Worm (Caenorhabditis elegans) whole organism, early embryonic: ENCODE results near the gene fbxa-10.
A peak's percentile ranks its signal among the peaks of the same experiment; 100 is the strongest.

ENCODE experiments used
- B0310.2 ChIP-seq: sonication (generic microtip); optimal IDR thresholded peaks from 2 replicates; lab custom pipeline; 2016; ENCODE audit warnings: mild to moderate bottlenecking, missing genetic modification characterization, missing compliant biosample characterization
- F13C5.2 ChIP-seq: sonication (generic microtip); optimal IDR thresholded peaks from 2 replicates; lab custom pipeline; 2017; ENCODE audit warnings: mild to moderate bottlenecking, missing genetic modification characterization, inconsistent platforms, missing compliant biosample characterization
- aly-1 ChIP-seq: sonication (generic microtip); optimal IDR thresholded peaks from 2 replicates; lab custom pipeline; 2016; ENCODE audit warnings: missing genetic modification characterization, missing compliant biosample characterization
- ama-1 ChIP-seq: fragments of 150-350 bp; optimal IDR thresholded peaks from 2 replicates; lab custom pipeline; 2014
- ceh-13 ChIP-seq: fragments of 200-800 bp; sonication (Bioruptor generic); optimal IDR thresholded peaks from 2 replicates; lab custom pipeline; 2018; ENCODE audit warnings: mild to moderate bottlenecking, missing genetic modification characterization, missing compliant biosample characterization
- ceh-36 ChIP-seq: sonication (generic microtip); optimal IDR thresholded peaks from 2 replicates; lab custom pipeline; 2016; ENCODE audit warnings: missing genetic modification characterization, inconsistent platforms, missing compliant biosample characterization
- ets-7 ChIP-seq: sonication (generic microtip); optimal IDR thresholded peaks from 2 replicates; lab custom pipeline; 2016; ENCODE audit warnings: missing genotype, missing genetic modification characterization, missing compliant biosample characterization
- flt-1 ChIP-seq: fragments of 200-800 bp; sonication (Bioruptor generic); IDR thresholded peaks from 2 replicates; pipeline ENCODE4 v1.3.6; 2022; ENCODE audit warnings: missing genetic modification characterization, missing compliant biosample characterization
- hmbx-1 ChIP-seq: sonication (generic microtip); optimal IDR thresholded peaks from 2 replicates; lab custom pipeline; 2016; ENCODE audit warnings: mild to moderate bottlenecking, missing genetic modification characterization, missing compliant biosample characterization
- hmg-4 ChIP-seq: fragments of 200-800 bp; sonication (Bioruptor generic); optimal IDR thresholded peaks from 2 replicates; lab custom pipeline; 2018; ENCODE audit warnings: mild to moderate bottlenecking, missing genetic modification characterization, missing compliant biosample characterization
- hnd-1 ChIP-seq: sonication (generic microtip); optimal IDR thresholded peaks from 2 replicates; lab custom pipeline; 2016; ENCODE audit warnings: missing genetic modification characterization, missing compliant biosample characterization
- pes-1 ChIP-seq: fragments of 200-800 bp; sonication (Bioruptor generic); IDR thresholded peaks from 2 replicates; pipeline ENCODE4 v1.3.6; 2022; ENCODE audit warnings: missing genetic modification reagents, missing genetic modification characterization, missing compliant biosample characterization
- scrt-1 ChIP-seq: fragments of 200-800 bp; sonication (Bioruptor generic); IDR thresholded peaks from 2 replicates; pipeline ENCODE4 v1.3.6; 2022; ENCODE audit warnings: missing genetic modification characterization, missing compliant biosample characterization
- sea-1 ChIP-seq: fragments of 200-800 bp; sonication (Bioruptor generic); conservative IDR thresholded peaks from 2 replicates; pipeline ENCODE4 v1.3.6; 2022; ENCODE audit warnings: missing genetic modification characterization, missing compliant biosample characterization
- tbx-11 ChIP-seq: fragments of 200-800 bp; sonication (Bioruptor generic); IDR thresholded peaks from 2 replicates; pipeline ENCODE4 v1.3.6; 2022; ENCODE audit warnings: missing genetic modification characterization, missing compliant biosample characterization
- tbx-37 ChIP-seq: fragments of 200-800 bp; sonication (Bioruptor generic); conservative IDR thresholded peaks from 2 replicates; pipeline ENCODE4 v1.3.6; 2022; ENCODE audit warnings: missing genetic modification reagents, missing genetic modification characterization, missing compliant biosample characterization
- tra-4 ChIP-seq: sonication (generic microtip); optimal IDR thresholded peaks from 2 replicates; lab custom pipeline; 2017; ENCODE audit warnings: missing genetic modification characterization, missing compliant biosample characterization

The fbxa-10 gene

ce11 chrIII:931405-931804, 20.8 kb upstream of the fbxa-10 start:
- TF ChIP-seq tra-4 (tag; lab: Kevin White, UChicago) (peak; percentile 32), F13C5.2 (tag; lab: Kevin White, UChicago) (peak; percentile 81), hnd-1 (tag; lab: Kevin White, UChicago) (peak; percentile 94), aly-1 (tag; lab: Kevin White, UChicago) (peak; percentile 84), ets-7 (tag; lab: Kevin White, UChicago) (peak; percentile 94), B0310.2 (tag; lab: Kevin White, UChicago) (peak; percentile 9), hmbx-1 (tag; lab: Kevin White, UChicago) (peak; percentile 90), ceh-36 (peak; percentile 85)

ce11 chrIII:936037-936507, 16.1 kb upstream of the fbxa-10 start, which contains the start of gene fbxa-55:
Gene fbxa-55, minus strand, starts transcription at chrIII:936087.
- TF ChIP-seq ceh-36 (no peak), ama-1 (lab: Kevin White, UChicago) (no peak), flt-1 (GFP tag; lab: Robert Waterston, UW) (no peak), tbx-37 (GFP tag; lab: Robert Waterston, UW) (no peak), hmg-4 (GFP tag; lab: Kevin White, UChicago) (no peak), pes-1 (GFP tag; lab: Robert Waterston, UW) (no peak), tra-4 (tag; lab: Kevin White, UChicago) (no peak), hnd-1 (tag; lab: Kevin White, UChicago) (no peak), ets-7 (tag; lab: Kevin White, UChicago) (no peak)

ce11 chrIII:937961-938360, 14.2 kb upstream of the fbxa-10 start, which contains the start of gene fbxa-56:
Gene fbxa-56, minus strand, starts transcription at chrIII:938061.
- TF ChIP-seq ceh-36 (no peak), B0310.2 (tag; lab: Kevin White, UChicago) (no peak), hmg-4 (GFP tag; lab: Kevin White, UChicago) (no peak), hnd-1 (tag; lab: Kevin White, UChicago) (no peak), tra-4 (tag; lab: Kevin White, UChicago) (no peak), ets-7 (tag; lab: Kevin White, UChicago) (no peak), hmbx-1 (tag; lab: Kevin White, UChicago) (no peak)

ce11 chrIII:938569-938968, 13.6 kb upstream of the fbxa-10 start, which contains the start of gene fbxa-22:
Gene fbxa-22, plus strand, starts transcription at chrIII:938869.
- TF ChIP-seq F13C5.2 (tag; lab: Kevin White, UChicago) (no peak), hnd-1 (tag; lab: Kevin White, UChicago) (no peak), sea-1 (GFP tag; lab: Robert Waterston, UW) (no peak), hmg-4 (GFP tag; lab: Kevin White, UChicago) (no peak), scrt-1 (GFP tag; lab: Robert Waterston, UW) (no peak), pes-1 (GFP tag; lab: Robert Waterston, UW) (no peak), B0310.2 (tag; lab: Kevin White, UChicago) (no peak), ama-1 (lab: Kevin White, UChicago) (no peak), ceh-13 (GFP tag; lab: Kevin White, UChicago) (no peak), aly-1 (tag; lab: Kevin White, UChicago) (no peak)

- TF ChIP-seq flt-1 (GFP tag; lab: Robert Waterston, UW) = no peak
- no peak for TF ChIP-seq pes-1 (GFP tag; lab: Robert Waterston, UW)
- no peak for TF ChIP-seq F13C5.2 (tag; lab: Kevin White, UChicago)
These were observed 10.2 kb upstream of the fbxa-10 start for ce11 chrIII:941958-942357.

- TF ChIP-seq flt-1 (GFP tag; lab: Robert Waterston, UW) = no peak
- no peak for TF ChIP-seq F13C5.2 (tag; lab: Kevin White, UChicago)
These were observed 8.7 kb upstream of the fbxa-10 start, which contains the start of gene fbxa-59 for ce11 chrIII:943426-943927. Gene fbxa-59, minus strand, starts transcription at chrIII:943476.

ce11 chrIII:946250-946725, 5.9 kb upstream of the fbxa-10 start, which contains the start of gene fbxa-60:
Gene fbxa-60, minus strand, starts transcription at chrIII:946300.
- TF ChIP-seq tbx-37 (GFP tag; lab: Robert Waterston, UW) (no peak), ets-7 (tag; lab: Kevin White, UChicago) (no peak), aly-1 (tag; lab: Kevin White, UChicago) (no peak), B0310.2 (tag; lab: Kevin White, UChicago) (no peak), scrt-1 (GFP tag; lab: Robert Waterston, UW) (no peak), sea-1 (GFP tag; lab: Robert Waterston, UW) (no peak), tbx-11 (GFP tag; lab: Robert Waterston, UW) (no peak), ceh-13 (GFP tag; lab: Kevin White, UChicago) (no peak)

ce11 chrIII:950472-950871, 1.7 kb upstream of the fbxa-10 start, which contains the start of the genes fbxa-67 and fbxa-11:
Gene fbxa-67, minus strand, starts transcription at chrIII:950670.
Gene fbxa-11, plus strand, starts transcription at chrIII:950869.
- TF ChIP-seq hmbx-1 (tag; lab: Kevin White, UChicago) = no peak
- no peak for TF ChIP-seq pes-1 (GFP tag; lab: Robert Waterston, UW)
- no peak for TF ChIP-seq flt-1 (GFP tag; lab: Robert Waterston, UW)
- TF ChIP-seq tra-4 (tag; lab: Kevin White, UChicago) = no peak
